Fruit fly (Drosophila melanogaster): ENCODE results near the gene CG14115.

The CG14115 gene

DNA sequence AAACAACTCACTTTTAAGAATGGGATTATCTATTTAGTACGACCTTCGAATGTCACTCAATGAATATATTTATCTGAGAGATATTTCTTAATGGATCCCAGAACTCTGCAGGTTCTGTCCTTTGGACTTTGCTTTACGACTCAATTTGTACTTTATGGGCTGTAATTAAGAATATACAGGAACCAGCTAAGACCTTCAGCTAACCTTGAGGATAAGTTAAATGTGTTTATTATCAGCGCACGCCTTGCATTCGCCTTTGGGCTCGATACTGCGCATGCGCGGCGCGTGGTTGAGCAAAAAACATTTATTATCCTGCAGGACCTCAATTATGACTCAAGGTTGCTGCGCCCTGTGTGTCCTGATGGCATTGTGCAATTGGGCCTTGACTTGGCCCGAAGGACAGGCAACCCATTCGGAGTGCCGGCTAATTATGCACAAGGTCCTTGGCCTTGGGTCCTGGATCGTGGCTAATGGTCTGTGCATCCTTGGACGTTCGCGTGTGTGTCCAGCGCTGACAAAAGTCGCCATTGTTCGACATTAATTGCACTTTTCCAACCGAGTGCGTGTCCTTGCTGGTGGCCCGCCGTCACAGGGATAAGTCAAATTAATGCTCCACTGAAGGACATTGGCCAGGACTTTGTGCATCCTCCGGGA is 20.2 kb upstream of the CG14115 start (continued):
- no peak for TF ChIP-seq CG1621 (tag; optimal IDR thresholded peaks at IDR 0.05)
- no peak for TF ChIP-seq Gug (GFP tag; IDR thresholded peaks at IDR 0.05)
- no peak for TF ChIP-seq Eip93F (GFP tag; optimal IDR thresholded peaks at IDR 0.05)

DNA sequence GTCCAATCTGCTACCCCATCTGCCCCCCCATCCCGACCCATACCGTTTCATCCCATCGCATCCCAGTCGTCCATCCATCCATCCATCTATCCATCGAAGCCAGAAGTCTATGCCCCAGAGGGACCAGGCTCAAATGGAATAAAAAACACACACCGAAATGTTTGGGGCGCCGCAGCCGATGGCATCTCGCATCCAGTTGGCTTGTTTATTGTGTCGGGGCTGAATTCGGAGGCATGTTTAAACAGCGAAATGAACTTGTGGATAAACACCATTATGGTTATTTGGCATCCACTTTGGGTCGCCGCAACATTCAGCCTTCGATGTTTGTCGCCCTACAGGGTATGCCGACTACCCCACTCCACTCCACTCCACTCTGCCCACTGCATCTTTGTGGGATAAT is 19.2 kb upstream of the CG14115 start:
- no peak for TF ChIP-seq OdsH (GFP tag; optimal IDR thresholded peaks at IDR 0.05)
- TF ChIP-seq svp (GFP tag) = peak; percentile 10

DNA sequence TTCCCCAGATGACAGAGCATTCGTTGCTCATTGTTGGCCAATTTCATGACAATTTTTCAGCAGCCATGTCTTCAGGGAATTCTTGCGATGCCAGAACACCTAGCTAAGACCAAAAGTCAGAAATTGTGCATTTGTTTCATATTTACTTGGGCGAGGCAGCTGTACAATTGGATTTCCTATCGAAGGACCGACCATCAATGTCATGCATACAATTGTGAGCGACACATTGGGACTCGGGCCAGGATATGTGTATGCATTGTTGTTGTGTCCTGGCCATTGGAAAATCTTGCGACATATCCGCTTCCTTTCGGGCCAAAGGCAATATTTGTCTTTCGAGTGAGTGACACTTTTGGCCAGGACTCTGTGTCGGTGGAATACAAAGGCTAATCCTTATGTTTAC is 16.1 kb upstream of the CG14115 start:
- no peak for TF ChIP-seq dsx (GFP tag; optimal IDR thresholded peaks at IDR 0.05; ENCODE audit: poor library complexity, severe bottlenecking)

DNA sequence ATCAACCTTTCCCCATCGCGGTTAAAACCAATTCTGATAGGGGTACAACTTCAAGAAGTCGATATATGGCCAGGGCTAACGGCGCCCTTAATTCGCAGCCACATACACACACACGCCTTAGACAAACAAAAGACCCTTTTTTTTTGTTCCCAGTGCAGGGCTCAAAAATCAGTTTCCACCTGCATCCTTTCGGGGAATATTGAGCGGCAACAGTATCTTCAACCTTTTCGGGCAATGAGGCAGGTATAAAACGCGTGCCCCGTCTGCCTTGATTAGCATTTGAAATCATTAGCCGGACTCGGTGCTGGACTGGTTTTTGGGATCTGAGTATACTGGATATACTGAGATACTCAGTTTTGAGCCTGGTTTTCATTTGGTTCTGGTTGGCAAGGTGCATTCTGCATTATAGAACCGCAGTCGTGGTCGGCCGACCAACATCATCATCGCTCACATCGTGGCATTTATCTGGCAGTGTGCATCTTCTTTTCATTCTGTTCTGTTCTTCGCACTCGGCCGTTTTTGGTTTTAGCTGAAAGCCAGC is 12.9 kb upstream of the CG14115 start:
- TF ChIP-seq Eip75B (GFP tag; optimal IDR thresholded peaks at IDR 0.05) (no peak), CG8119 (GFP tag; IDR thresholded peaks at IDR 0.05) (no peak), Eip93F (GFP tag; optimal IDR thresholded peaks at IDR 0.05) (no peak), Blimp-1 (GFP tag; optimal IDR thresholded peaks at IDR 0.05) (no peak), acj6 (GFP tag; optimal IDR thresholded peaks at IDR 0.05) (no peak), CG7368 (GFP tag; optimal IDR thresholded peaks at IDR 0.05) (no peak)

DNA sequence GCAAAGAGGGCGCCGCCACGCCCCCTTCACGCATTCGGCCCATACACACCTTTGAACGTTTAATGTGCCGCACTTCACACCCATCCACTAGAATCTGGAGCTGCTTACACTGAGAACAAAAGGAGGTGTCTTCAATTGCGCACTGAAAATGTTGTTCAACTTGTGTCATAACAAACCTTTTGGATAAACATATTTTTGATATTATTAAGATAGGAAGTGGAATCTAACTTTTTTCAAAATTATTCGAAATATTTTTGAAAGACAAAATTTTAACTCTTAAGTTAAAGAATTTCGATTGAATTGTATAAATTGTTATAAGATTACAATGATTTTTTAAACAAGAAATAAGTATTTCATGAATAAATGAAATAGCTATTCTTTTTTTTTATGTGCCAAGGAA is 7.1 kb upstream of the CG14115 start:
- TF ChIP-seq CG3919 (GFP tag; optimal IDR thresholded peaks at IDR 0.05) = peak; percentile 29
- no peak for TF ChIP-seq Lpt (GFP tag; optimal IDR thresholded peaks at IDR 0.05)
- TF ChIP-seq Eip75B (GFP tag; optimal IDR thresholded peaks at IDR 0.05) = peak; percentile 1
- peak in 1 of 2 experiments; percentile 22 for TF ChIP-seq salr (GFP tag; optimal IDR thresholded peaks at IDR 0.05)
- TF ChIP-seq Ets21C (GFP tag; optimal IDR thresholded peaks at IDR 0.05) = no peak
- TF ChIP-seq CG32006 (GFP tag; optimal IDR thresholded peaks at IDR 0.05) = peak; percentile 21
- TF ChIP-seq Ets96B (tag; optimal IDR thresholded peaks at IDR 0.05) = peak; percentile 14
- peak; percentile 66 for TF ChIP-seq Eip78C (GFP tag)

DNA sequence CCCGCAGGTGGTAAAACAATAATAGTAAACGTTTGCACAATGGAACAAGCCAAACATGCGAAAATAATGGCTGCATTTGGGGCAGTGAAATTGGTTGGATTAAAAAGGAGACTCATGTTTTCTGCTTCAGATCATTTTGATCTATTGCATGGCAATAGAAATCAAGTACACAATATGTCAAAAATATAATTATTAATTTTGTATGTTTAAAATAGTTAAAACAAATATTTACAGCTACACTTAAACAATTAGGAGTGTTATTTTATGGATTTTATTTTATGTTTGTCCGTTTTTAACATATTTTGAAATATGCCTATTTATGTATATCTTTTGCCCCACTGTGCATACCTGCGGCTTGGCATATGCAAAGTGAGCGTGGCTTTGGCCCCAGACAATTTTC is 5.0 kb upstream of the CG14115 start:
- peak; percentile 50 for TF ChIP-seq CG3032 (tag; optimal IDR thresholded peaks at IDR 0.05)
- TF ChIP-seq topi (GFP tag; optimal IDR thresholded peaks at IDR 0.05) = no peak
- TF ChIP-seq Hr38 (GFP tag; optimal IDR thresholded peaks at IDR 0.05) = no peak
- no peak for TF ChIP-seq ss (GFP tag; optimal IDR thresholded peaks at IDR 0.05)
- peak; percentile 21 for TF ChIP-seq CG3919 (GFP tag; optimal IDR thresholded peaks at IDR 0.05)
- TF ChIP-seq CG8319 (GFP tag; optimal IDR thresholded peaks at IDR 0.05) = no peak
- TF ChIP-seq CG32006 (GFP tag; optimal IDR thresholded peaks at IDR 0.05) = peak; percentile 61
- peak; percentile 48 for TF ChIP-seq fd59A (GFP tag; optimal IDR thresholded peaks at IDR 0.05)
- no peak for TF ChIP-seq cyc (GFP tag; optimal IDR thresholded peaks at IDR 0.05)
- TF ChIP-seq Lpt (GFP tag; optimal IDR thresholded peaks at IDR 0.05) = no peak
- peak; percentile 36 for TF ChIP-seq CG6808 (GFP tag; optimal IDR thresholded peaks at IDR 0.05)
- peak in 1 of 2 experiments; percentile 27 for TF ChIP-seq salr (GFP tag; optimal IDR thresholded peaks at IDR 0.05)
- TF ChIP-seq achi (GFP tag; optimal IDR thresholded peaks at IDR 0.05) = peak; percentile 8
- peak; percentile 12 for TF ChIP-seq spab (GFP tag; optimal IDR thresholded peaks at IDR 0.05)
- peak; percentile 5 for TF ChIP-seq esn (GFP tag; optimal IDR thresholded peaks at IDR 0.05)
- peak; percentile 22 for TF ChIP-seq CG4318 (GFP tag; optimal IDR thresholded peaks at IDR 0.05)
- TF ChIP-seq pdm3 (GFP tag; optimal IDR thresholded peaks at IDR 0.05) = peak; percentile 13
- TF ChIP-seq CG15336 (GFP tag; IDR thresholded peaks at IDR 0.05) = no peak
- TF ChIP-seq Hr4 (GFP tag; optimal IDR thresholded peaks at IDR 0.05) = peak; percentile 13
- TF ChIP-seq CG8119 (GFP tag; IDR thresholded peaks at IDR 0.05) = peak; percentile 44; the same call in 2 of the 3 replicates
- peak; percentile 12 for TF ChIP-seq Eip75B (GFP tag; optimal IDR thresholded peaks at IDR 0.05)
- peak; percentile 75 for TF ChIP-seq Eip78C (GFP tag)
- TF ChIP-seq svp (GFP tag) = peak; percentile 43
- TF ChIP-seq OdsH (GFP tag; optimal IDR thresholded peaks at IDR 0.05) = peak; percentile 30
- no peak for TF ChIP-seq Smox (GFP tag; optimal IDR thresholded peaks at IDR 0.05)
- TF ChIP-seq Ets96B (tag; optimal IDR thresholded peaks at IDR 0.05) = peak; percentile 44
- peak; percentile 36 for TF ChIP-seq acj6 (GFP tag; optimal IDR thresholded peaks at IDR 0.05)
- no peak for TF ChIP-seq Ets21C (GFP tag; optimal IDR thresholded peaks at IDR 0.05)
- TF ChIP-seq CG6163 (GFP tag; IDR thresholded peaks at IDR 0.05) = no peak
- no peak for TF ChIP-seq CG11762 (GFP tag; optimal IDR thresholded peaks at IDR 0.05; ENCODE audit: insufficient read depth)
- no peak for TF ChIP-seq Met (GFP tag; optimal IDR thresholded peaks at IDR 0.05)
- TF ChIP-seq CG10669 (GFP tag; optimal IDR thresholded peaks at IDR 0.05) = peak; percentile 14
- no peak for TF ChIP-seq CG7368 (GFP tag; optimal IDR thresholded peaks at IDR 0.05)
